Worm (Caenorhabditis elegans): ENCODE results near the gene Y4C6B.1.

Gene Y4C6B.1

ce11 chrIV:5400609-5401008 lies 46.3 kb downstream of the Y4C6B.1 start, which contains the start of gene ZK616.1:
Gene ZK616.1, plus strand, starts transcription at chrIV:5400909.
- no peak for TF ChIP-seq skn-1 (tag; optimal IDR thresholded peaks at IDR 0.05)

- TF ChIP-seq ztf-1 (GFP tag; conservative IDR thresholded peaks at IDR 0.05), result no peak
- TF ChIP-seq elt-3 (tag; optimal IDR thresholded peaks at IDR 0.05), result no peak
- no peak for TF ChIP-seq R02D3.7 (tag; optimal IDR thresholded peaks at IDR 0.05)
- TF ChIP-seq nhr-23 (tag; optimal IDR thresholded peaks at IDR 0.05), result no peak
- no peak for TF ChIP-seq egl-27 (tag; optimal IDR thresholded peaks at IDR 0.05)
- TF ChIP-seq nhr-10 (tag; optimal IDR thresholded peaks at IDR 0.05), result no peak
- TF ChIP-seq nhr-12 (tag; optimal IDR thresholded peaks at IDR 0.05), result no peak
- TF ChIP-seq zag-1 (tag; optimal IDR thresholded peaks at IDR 0.05), result no peak
- TF ChIP-seq lsy-2 (tag; optimal IDR thresholded peaks at IDR 0.05), result no peak
- TF ChIP-seq unc-39 (tag; optimal IDR thresholded peaks at IDR 0.05), result no peak
- no peak for TF ChIP-seq unc-62 (GFP tag; optimal IDR thresholded peaks at IDR 0.05)
Measured at ce11 chrIV:5405345-5405744, 51.1 kb downstream of the Y4C6B.1 start, which contains the start of gene ZK616.61. Gene ZK616.61, plus strand, starts transcription at chrIV:5405645.

Data from whole organism, L2 larva.